Worm (Caenorhabditis elegans): ENCODE results near the gene mig-10.

mig-10 gene

ce11 chrIII:8308238-8308637 is 29.3 kb downstream of the mig-10 start, which contains the start of gene F10E9.4:
TSS of gene F10E9.4 (plus strand) at chrIII:8308538.
- no peak for TF ChIP-seq egl-27 (tag; optimal IDR thresholded peaks at IDR 0.05)
- TF ChIP-seq lin-39 (tag; optimal IDR thresholded peaks at IDR 0.05): no peak
- no peak for TF ChIP-seq nhr-12 (tag; optimal IDR thresholded peaks at IDR 0.05)
- no peak for TF ChIP-seq dmd-4 (tag; optimal IDR thresholded peaks at IDR 0.05)
- TF ChIP-seq mab-5 (tag; optimal IDR thresholded peaks at IDR 0.05): no peak
- TF ChIP-seq ZK546.5 (tag; optimal IDR thresholded peaks at IDR 0.05): no peak
- TF ChIP-seq zag-1 (tag; optimal IDR thresholded peaks at IDR 0.05): no peak
- TF ChIP-seq nhr-10 (tag; optimal IDR thresholded peaks at IDR 0.05): no peak
- no peak for TF ChIP-seq nhr-25 (tag; optimal IDR thresholded peaks at IDR 0.05)
- no peak for TF ChIP-seq ceh-82 (tag; optimal IDR thresholded peaks at IDR 0.05)
- no peak for TF ChIP-seq crh-2 (tag; optimal IDR thresholded peaks at IDR 0.05)
- no peak for TF ChIP-seq Y55F3AM.14 (GFP tag; optimal IDR thresholded peaks at IDR 0.05)
- no peak for TF ChIP-seq nhr-129 (tag; optimal IDR thresholded peaks at IDR 0.05)
- TF ChIP-seq fos-1 (tag; optimal IDR thresholded peaks at IDR 0.05): no peak
- TF ChIP-seq sem-4 (tag; optimal IDR thresholded peaks at IDR 0.05): no peak

DNA sequence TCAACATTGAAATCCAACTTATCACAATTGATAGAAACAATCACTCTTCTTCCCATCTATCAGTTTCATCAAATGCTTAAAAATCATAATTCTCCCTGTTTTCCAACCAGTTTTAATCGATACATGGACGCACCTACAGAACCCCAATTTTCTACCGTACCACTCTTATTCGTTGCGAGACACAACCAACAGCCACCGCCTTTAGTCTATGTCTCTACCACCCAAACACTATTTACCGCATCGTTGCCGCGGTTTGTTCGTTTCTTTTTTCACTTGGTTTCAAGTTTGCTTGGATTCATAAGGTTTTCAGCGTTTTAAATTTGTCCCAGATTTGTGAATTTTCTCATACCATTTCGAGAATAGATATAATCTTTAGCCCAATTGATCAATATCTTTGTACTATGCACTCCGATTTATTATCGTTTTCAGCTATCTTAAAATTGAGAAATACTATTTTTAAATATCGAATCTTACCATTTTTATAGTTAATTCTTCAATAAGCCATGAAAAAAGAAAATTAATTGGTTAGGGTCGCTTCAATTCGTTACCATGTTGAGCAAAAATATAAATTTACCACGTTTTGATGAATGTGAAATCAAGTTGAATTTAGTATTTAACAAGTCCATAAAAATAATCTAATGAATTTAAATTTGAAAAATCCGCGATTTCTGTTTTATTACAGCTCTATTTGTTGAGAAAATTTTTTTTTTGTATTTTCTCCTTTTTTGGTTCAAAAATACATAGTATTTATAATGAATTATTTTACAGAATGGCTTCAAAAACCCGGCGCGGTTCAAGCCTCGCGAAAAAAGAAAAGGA is 31.5 kb downstream of the mig-10 start, which contains the start of gene F10E9.3:
F10E9.3 (plus strand) TSS at position 769 of the 819 bp plus-strand sequence.
- TF ChIP-seq sma-9 (GFP tag; optimal IDR thresholded peaks at IDR 0.05) (no peak), sma-9 (tag; optimal IDR thresholded peaks at IDR 0.05) (no peak), nhr-237 (tag; optimal IDR thresholded peaks at IDR 0.05) (no peak), dmd-4 (tag; optimal IDR thresholded peaks at IDR 0.05) (no peak), Y55F3AM.14 (GFP tag; optimal IDR thresholded peaks at IDR 0.05) (no peak), nhr-25 (tag; optimal IDR thresholded peaks at IDR 0.05) (no peak), alr-1 (tag; optimal IDR thresholded peaks at IDR 0.05) (no peak), mdl-1 (tag; optimal IDR thresholded peaks at IDR 0.05) (no peak), fos-1 (tag; optimal IDR thresholded peaks at IDR 0.05) (no peak), unc-55 (GFP tag; optimal IDR thresholded peaks at IDR 0.05) (peak; percentile 43), unc-39 (tag; optimal IDR thresholded peaks at IDR 0.05) (no peak), nhr-21 (tag; optimal IDR thresholded peaks at IDR 0.05) (no peak), lin-13 (GFP tag; optimal IDR thresholded peaks at IDR 0.05) (no peak), C34F6.9 (tag; optimal IDR thresholded peaks at IDR 0.05) (peak; percentile 11), lsy-2 (tag; optimal IDR thresholded peaks at IDR 0.05) (peak; percentile 19 to 96), lin-11 (tag; optimal IDR thresholded peaks at IDR 0.05) (no peak), nhr-6 (tag; optimal IDR thresholded peaks at IDR 0.05) (no peak), aly-2 (tag; optimal IDR thresholded peaks at IDR 0.05) (no peak), blmp-1 (tag; optimal IDR thresholded peaks at IDR 0.05; ENCODE audit: insufficient read depth) (no peak), nhr-129 (tag; optimal IDR thresholded peaks at IDR 0.05) (peak; percentile 34), R02D3.7 (tag; optimal IDR thresholded peaks at IDR 0.05) (no peak), elt-1 (tag; optimal IDR thresholded peaks at IDR 0.05) (no peak), egl-27 (tag; optimal IDR thresholded peaks at IDR 0.05) (no peak), ztf-1 (GFP tag; conservative IDR thresholded peaks at IDR 0.05) (no peak), nhr-10 (tag; optimal IDR thresholded peaks at IDR 0.05) (no peak), gmeb-1 (tag; optimal IDR thresholded peaks at IDR 0.05) (no peak), nhr-77 (tag; optimal IDR thresholded peaks at IDR 0.05) (no peak), mab-5 (tag; optimal IDR thresholded peaks at IDR 0.05) (no peak), elt-3 (tag; optimal IDR thresholded peaks at IDR 0.05) (no peak), zag-1 (tag; optimal IDR thresholded peaks at IDR 0.05) (no peak), mbf-1 (tag; optimal IDR thresholded peaks at IDR 0.05) (no peak), skn-1 (tag; optimal IDR thresholded peaks at IDR 0.05) (no peak), nhr-12 (tag; optimal IDR thresholded peaks at IDR 0.05) (no peak), nhr-23 (tag; optimal IDR thresholded peaks at IDR 0.05) (no peak), lin-39 (tag; optimal IDR thresholded peaks at IDR 0.05) (no peak), nhr-11 (tag; optimal IDR thresholded peaks at IDR 0.05) (no peak)

DNA sequence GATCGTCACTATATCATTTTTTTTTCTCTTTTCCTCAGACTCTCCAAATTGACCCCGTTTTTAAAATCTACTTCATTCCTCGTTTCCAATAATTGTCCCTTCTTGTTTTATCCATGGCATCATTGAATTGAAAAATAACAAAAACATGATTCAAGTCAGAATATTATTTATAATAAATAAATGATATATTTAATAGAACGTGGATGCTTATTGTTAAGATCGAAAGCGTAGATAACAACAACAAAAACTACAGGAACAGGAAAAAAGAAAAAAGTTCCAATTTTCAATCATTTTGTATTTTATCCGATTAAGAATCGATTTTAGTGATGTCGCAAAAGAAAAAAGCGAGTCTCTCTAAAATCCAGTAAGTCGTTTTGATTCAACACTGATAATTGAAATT is 33.5 kb downstream of the mig-10 start, which contains the start of gene F10E9.2:
F10E9.2 (plus strand) TSS at position 301 of the 400 bp plus-strand sequence.
- TF ChIP-seq R02D3.7 (tag; optimal IDR thresholded peaks at IDR 0.05) (no peak), nhr-25 (tag; optimal IDR thresholded peaks at IDR 0.05) (no peak)

Data from whole organism, L2 larva.